Worm (Caenorhabditis elegans) whole organism, young adult: ENCODE results near the gene wht-3.

Experiments
- Y53F4B.3 ChIP-seq: fragments of 200-800 bp; sonication (Bioruptor generic); IDR thresholded peaks from 2 replicates; pipeline ENCODE4 v1.3.6; 2022; ENCODE audit warnings: missing genetic modification reagents, missing genetic modification characterization, missing compliant biosample characterization
- ceh-58 ChIP-seq: fragments of 200-800 bp; sonication (Bioruptor generic); IDR thresholded peaks from 2 replicates; pipeline ENCODE4 v1.3.6; 2022; ENCODE audit warnings: missing genetic modification characterization, missing compliant biosample characterization

DNA sequence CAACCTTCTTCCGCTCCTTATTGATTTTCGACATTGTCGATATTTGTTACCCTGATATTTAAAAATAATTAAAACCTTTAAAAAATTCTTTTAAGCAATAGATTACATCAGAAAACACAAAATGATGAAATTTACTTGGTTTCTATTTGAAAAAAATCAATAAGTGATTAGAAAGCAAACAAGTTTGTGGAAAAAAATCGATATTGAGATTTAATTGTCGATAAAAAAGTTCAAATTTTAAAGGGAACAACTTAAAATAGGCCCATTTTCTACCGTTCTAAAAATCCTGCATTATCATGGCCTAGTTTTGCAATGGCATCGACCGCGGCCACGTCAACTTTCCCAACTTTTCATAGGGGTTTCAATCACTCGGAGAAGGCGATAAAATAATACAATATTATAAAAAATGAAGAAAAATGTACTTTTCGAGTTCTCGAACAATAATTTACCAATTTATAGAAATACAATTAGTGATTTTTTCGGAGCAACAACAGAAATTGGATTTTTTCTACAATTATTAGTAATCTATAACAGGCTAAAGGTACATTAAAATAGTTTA is 35.4 kb upstream of the wht-3 start, which contains the start of gene lars-1:
- TF ChIP-seq ceh-58 (no peak), Y53F4B.3 (GFP tag; lab: Robert Waterston, UW) (no peak)
